Worm (Caenorhabditis elegans): ENCODE measurements around the gene K07F5.15.

DNA sequence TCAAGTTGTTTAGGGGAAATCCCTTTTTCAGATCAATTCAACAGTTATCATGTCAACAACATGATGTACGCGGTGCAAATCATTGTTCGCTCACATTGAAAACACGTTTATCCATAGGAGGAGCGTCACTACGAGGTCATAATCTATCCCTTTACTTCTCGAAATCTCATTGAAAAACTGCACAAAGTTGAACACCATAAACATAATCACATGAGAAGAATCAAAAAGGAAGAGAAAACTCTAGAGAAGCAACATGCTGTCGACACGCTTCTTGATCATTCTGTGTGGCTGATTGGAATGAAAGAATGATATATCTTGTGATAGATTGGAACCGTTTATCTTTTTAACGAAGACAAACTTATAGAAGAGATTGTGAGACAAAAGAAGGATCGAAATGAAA, 3.0 kb downstream of the K07F5.15 start:
- TF ChIP-seq ceh-82 (tag; optimal IDR thresholded peaks at IDR 0.05) (no peak), snpc-4 (tag; optimal IDR thresholded peaks at IDR 0.05) (no peak)
